Worm (Caenorhabditis elegans) whole organism, L3 larva: ENCODE data around the gene mog-4.

Source experiments
- ZK546.5 ChIP-seq: sonication (generic microtip); optimal IDR thresholded peaks from 2 replicates; lab custom pipeline; 2017; ENCODE audit warnings: missing biosample characterization, missing genetic modification characterization
- ama-1 ChIP-seq: fragments of 150-350 bp; optimal IDR thresholded peaks from 2 replicates; lab custom pipeline; 2018
- ceh-28 ChIP-seq: fragments of 150-350 bp; optimal IDR thresholded peaks from 2 replicates; lab custom pipeline; 2014; ENCODE audit warnings: missing biosample characterization, missing genetic modification reagents, missing genetic modification characterization
- fkh-10 ChIP-seq: sonication (generic microtip); optimal IDR thresholded peaks from 2 replicates; lab custom pipeline; 2017; ENCODE audit warnings: missing biosample characterization, missing genetic modification reagents, missing genetic modification characterization
- fkh-2 ChIP-seq: fragments of 150-350 bp; optimal IDR thresholded peaks from 2 replicates; lab custom pipeline; 2014; ENCODE audit warnings: missing biosample characterization, missing genetic modification reagents, missing genetic modification characterization
- jun-1 ChIP-seq: fragments of 150-350 bp; optimal IDR thresholded peaks from 2 replicates; lab custom pipeline; 2014; ENCODE audit warnings: missing biosample characterization, missing genetic modification reagents, missing genetic modification characterization
- lin-15B ChIP-seq: fragments of 150-350 bp; optimal IDR thresholded peaks from 2 replicates; lab custom pipeline; 2014; ENCODE audit warnings: missing biosample characterization, missing genetic modification characterization
- lin-39 ChIP-seq: fragments of 150-350 bp; optimal IDR thresholded peaks from 2 replicates; lab custom pipeline; 2018; ENCODE audit warnings: missing biosample characterization, missing genetic modification reagents, missing genetic modification characterization
- lsy-12 ChIP-seq: sonication (generic microtip); optimal IDR thresholded peaks from 2 replicates; lab custom pipeline; 2016; ENCODE audit warnings: mild to moderate bottlenecking, missing genetic modification characterization, missing compliant biosample characterization
- nhr-23 ChIP-seq: fragments of 150-350 bp; optimal IDR thresholded peaks from 2 replicates; lab custom pipeline; 2014; ENCODE audit warnings: missing biosample characterization, missing genetic modification reagents, missing genetic modification characterization
- pha-4 ChIP-seq: fragments of 150-350 bp; optimal IDR thresholded peaks from 2 replicates; lab custom pipeline; 2014; ENCODE audit warnings: missing biosample characterization, missing genetic modification reagents, missing genetic modification characterization
- unc-62 ChIP-seq: fragments of 150-350 bp; sonication (generic microtip); optimal IDR thresholded peaks from 4 replicates; lab custom pipeline; 2014; ENCODE audit warnings: missing biosample characterization, missing genetic modification reagents, missing genetic modification characterization
- ztf-4 ChIP-seq: fragments of 150-350 bp; optimal IDR thresholded peaks from 2 replicates; lab custom pipeline; 2014; ENCODE audit warnings: missing biosample characterization, missing genetic modification characterization

DNA sequence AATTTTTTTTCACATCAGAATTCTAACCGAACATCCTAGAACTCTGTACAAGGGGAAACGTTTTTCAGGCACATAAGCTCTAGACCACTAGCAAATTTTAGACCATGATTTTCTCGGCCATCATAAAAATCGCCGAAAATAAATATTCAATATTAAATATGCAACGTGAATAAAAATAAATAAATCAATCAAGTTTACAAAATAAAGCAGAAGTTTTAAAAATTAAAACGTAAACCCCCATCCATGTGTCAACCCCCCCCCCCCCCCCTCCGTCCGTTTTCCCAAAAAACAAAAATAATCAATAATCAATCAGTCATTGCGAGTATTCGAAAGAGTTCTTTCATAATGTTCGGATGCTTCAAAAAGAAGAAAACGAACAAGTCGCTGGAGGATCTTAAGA, 31.9 kb upstream of the mog-4 start, which contains the start of gene catp-4:
- TF ChIP-seq nhr-23 (no peak), fkh-10 (no peak), ztf-4 (no peak), fkh-2 (tag; lab: Kevin White, UChicago) (no peak), unc-62 (GFP tag; lab: Kevin White, UChicago) (no peak), jun-1 (tag; lab: Kevin White, UChicago) (no peak), pha-4 (tag; lab: Kevin White, UChicago) (no peak), ZK546.5 (tag; lab: Kevin White, UChicago) (no peak), lin-39 (tag; lab: Kevin White, UChicago) (no peak), lin-15B (tag; lab: Kevin White, UChicago) (no peak), ama-1 (lab: Kevin White, UChicago) (no peak), lsy-12 (tag; lab: Kevin White, UChicago) (no peak), ceh-28 (no peak)
